Worm (Caenorhabditis elegans) whole organism, L2 larva: Measurements from ENCODE around the gene R04D3.3.

ENCODE experiments used
- aly-2 ChIP-seq: fragments of 150-350 bp; optimal IDR thresholded peaks from 2 replicates; lab custom pipeline; 2014; ENCODE audit warnings: missing biosample characterization, missing genetic modification characterization
- ceh-82 ChIP-seq: fragments of 150-350 bp; optimal IDR thresholded peaks from 2 replicates; lab custom pipeline; 2014; ENCODE audit warnings: missing biosample characterization, missing genetic modification characterization
- fos-1 ChIP-seq: fragments of 150-350 bp; optimal IDR thresholded peaks from 2 replicates; lab custom pipeline; 2014; ENCODE audit warnings: missing biosample characterization, missing genetic modification characterization
- lin-13 ChIP-seq: fragments of 150-350 bp; optimal IDR thresholded peaks from 2 replicates; lab custom pipeline; 2014; ENCODE audit warnings: missing biosample characterization, missing genetic modification reagents, missing genetic modification characterization
- mdl-1 ChIP-seq, 2 experiments: fragments of 150-350 bp in 1 of 2; sonication (generic microtip) in 1 of 2; optimal IDR thresholded peaks; 2 replicates each; lab custom pipeline; 2017; ENCODE audit warnings: missing biosample characterization in 2 of 2, missing genetic modification characterization in 2 of 2
- skn-1 ChIP-seq: sonication (generic microtip); optimal IDR thresholded peaks from 2 replicates; lab custom pipeline; 2017; ENCODE audit warnings: missing biosample characterization, missing genetic modification characterization
- unc-39 ChIP-seq: fragments of 150-350 bp; optimal IDR thresholded peaks from 2 replicates; lab custom pipeline; 2014; ENCODE audit warnings: missing biosample characterization, missing genetic modification characterization
- unc-62 ChIP-seq: fragments of 150-350 bp; optimal IDR thresholded peaks from 2 replicates; lab custom pipeline; 2014; ENCODE audit warnings: missing biosample characterization, missing genetic modification reagents, missing genetic modification characterization
- zag-1 ChIP-seq: fragments of 150-350 bp; optimal IDR thresholded peaks from 2 replicates; lab custom pipeline; 2014; ENCODE audit warnings: missing biosample characterization, missing genetic modification characterization
- ztf-11 ChIP-seq: sonication (generic microtip); optimal IDR thresholded peaks from 2 replicates; lab custom pipeline; 2017; ENCODE audit warnings: missing biosample characterization, missing genetic modification characterization

- TF ChIP-seq lin-13 (GFP tag; lab: Kevin White, UChicago) = no peak
- TF ChIP-seq fos-1 (tag; lab: Kevin White, UChicago) = no peak
- no peak for TF ChIP-seq skn-1
- TF ChIP-seq mdl-1 (tag; optimal IDR thresholded peaks at IDR 0.05; lab: Kevin White, UChicago) = no peak
- TF ChIP-seq zag-1 = no peak
- no peak for TF ChIP-seq aly-2 (tag; lab: Kevin White, UChicago)
- TF ChIP-seq unc-39 = no peak
- TF ChIP-seq ztf-11 (tag; lab: Kevin White, UChicago) = no peak
- no peak for TF ChIP-seq ceh-82 (tag; lab: Kevin White, UChicago)
- TF ChIP-seq unc-62 (GFP tag; lab: Kevin White, UChicago) = no peak
These were observed 18.3 kb upstream of the R04D3.3 start, which contains the start of gene srxa-8 for ce11 chrX:13308745-13309144.
